Fruit fly (Drosophila melanogaster): Measurements from ENCODE around the gene CG9168.

- no peak for TF ChIP-seq trh (GFP tag; optimal IDR thresholded peaks at IDR 0.05)
- no peak for TF ChIP-seq bab2 (GFP tag; optimal IDR thresholded peaks at IDR 0.05)
These were observed 22.8 kb upstream of the CG9168 start for dm6 chr3L:1388094-1388493.

Data from whole organism, embryonic.